Fruit fly (Drosophila melanogaster) whole organism, embryonic: ENCODE results near the gene CG13928.

Experiments
- Aef1 ChIP-seq: fragments of 200-800 bp; sonication (Bioruptor generic); IDR thresholded peaks from 3 replicates; pipeline ENCODE4 v1.3.6; 2022; ENCODE audit warnings: missing biosample characterization, missing genetic modification characterization
- BEAF-32 ChIP-seq: fragments of 200-800 bp; sonication (Bioruptor generic); optimal IDR thresholded peaks from 3 replicates; lab custom pipeline; 2017; ENCODE audit warnings: missing biosample characterization, missing genetic modification characterization, mild to moderate bottlenecking, moderate library complexity, missing genetic modification reagents
- CG10321 ChIP-seq: fragments of 200-800 bp; sonication (Bioruptor generic); IDR thresholded peaks from 2 replicates; pipeline ENCODE4 v1.3.6; 2022; ENCODE audit warnings: missing biosample characterization, missing genetic modification characterization
- CG10366 ChIP-seq: fragments of 200-800 bp; sonication (Bioruptor generic); IDR thresholded peaks from 2 replicates; pipeline ENCODE4 v1.3.6; 2022; ENCODE audit warnings: missing biosample characterization, missing genetic modification characterization
- CG10654 ChIP-seq: fragments of 200-800 bp; sonication (Bioruptor generic); optimal IDR thresholded peaks from 2 replicates; lab custom pipeline; 2016; ENCODE audit warnings: missing biosample characterization, missing genetic modification characterization
- CG11723 ChIP-seq: fragments of 200-800 bp; sonication (Bioruptor generic); optimal IDR thresholded peaks from 2 replicates; lab custom pipeline; 2017; ENCODE audit warnings: missing biosample characterization, mild to moderate bottlenecking, missing genetic modification characterization
- CG13123 ChIP-seq: fragments of 200-800 bp; sonication (Bioruptor generic); optimal IDR thresholded peaks from 2 replicates; lab custom pipeline; 2016; ENCODE audit warnings: missing biosample characterization, missing genetic modification characterization
- CG15514 ChIP-seq: fragments of 200-800 bp; sonication (Bioruptor generic); optimal IDR thresholded peaks from 3 replicates; lab custom pipeline; 2017; ENCODE audit warnings: missing biosample characterization, missing genetic modification characterization, mild to moderate bottlenecking, moderate library complexity, missing genetic modification reagents
- CG1647 ChIP-seq: fragments of 200-800 bp; sonication (Bioruptor generic); optimal IDR thresholded peaks from 3 replicates; lab custom pipeline; 2016; ENCODE audit warnings: missing biosample characterization, missing genetic modification characterization
- CG1832 ChIP-seq: fragments of 200-800 bp; sonication (Bioruptor generic); optimal IDR thresholded peaks from 2 replicates; lab custom pipeline; 2017; ENCODE audit warnings: missing biosample characterization, mild to moderate bottlenecking, missing genetic modification characterization, inconsistent platforms
- CG30431 ChIP-seq: fragments of 200-800 bp; sonication (Bioruptor generic); optimal IDR thresholded peaks from 2 replicates; lab custom pipeline; 2017; ENCODE audit warnings: missing biosample characterization, missing genetic modification characterization
- CG3065 ChIP-seq: fragments of 200-800 bp; sonication (Bioruptor generic); optimal IDR thresholded peaks from 2 replicates; lab custom pipeline; 2016; ENCODE audit warnings: missing biosample characterization, missing genetic modification characterization
- CG3407 ChIP-seq: fragments of 200-800 bp; sonication (Bioruptor generic); optimal IDR thresholded peaks from 2 replicates; lab custom pipeline; 2018; ENCODE audit warnings: missing biosample characterization, mild to moderate bottlenecking, missing genetic modification characterization
- CG3838 ChIP-seq: fragments of 200-800 bp; sonication (Bioruptor generic); optimal IDR thresholded peaks from 3 replicates; lab custom pipeline; 2016; ENCODE audit warnings: missing biosample characterization, missing genetic modification characterization
- CG4328 ChIP-seq: fragments of 200-800 bp; sonication (Bioruptor generic); optimal IDR thresholded peaks from 3 replicates; lab custom pipeline; 2017; ENCODE audit warnings: missing biosample characterization, missing genetic modification reagents, missing genetic modification characterization
- CG4730 ChIP-seq: fragments of 200-800 bp; sonication (Bioruptor generic); IDR thresholded peaks from 2 replicates; pipeline ENCODE4 v1.3.6; 2022; ENCODE audit warnings: missing biosample characterization, missing genetic modification characterization
- CG5180 ChIP-seq: fragments of 200-800 bp; sonication (Bioruptor generic); optimal IDR thresholded peaks from 3 replicates; lab custom pipeline; 2017; ENCODE audit warnings: missing biosample characterization, missing genetic modification characterization, mild to moderate bottlenecking, moderate library complexity, missing genetic modification reagents
- CG7839 ChIP-seq: fragments of 200-800 bp; sonication (Bioruptor generic); optimal IDR thresholded peaks from 3 replicates; lab custom pipeline; 2018; ENCODE audit warnings: missing biosample characterization, mild to moderate bottlenecking, missing genetic modification characterization, moderate library complexity
- D ChIP-seq, 2 experiments: fragments of 200-800 bp in 1 of 2; fragments of >200 bp in 1 of 2; sonication (Bioruptor generic) in 1 of 2; optimal IDR thresholded peaks; 2 replicates in 1 of 2; 3 replicates in 1 of 2; lab custom pipeline; 2017; ENCODE audit warnings: mild to moderate bottlenecking in 1 of 2, missing biosample characterization in 1 of 2, missing genetic modification characterization in 1 of 2, missing genetic modification reagents in 1 of 2
- Dll ChIP-seq: fragments of 200-800 bp; sonication (Bioruptor generic); IDR thresholded peaks from 4 replicates; pipeline ENCODE4 v1.3.6; 2022; ENCODE audit warnings: missing biosample characterization, missing genetic modification characterization; ENCODE audit not compliant: partially characterized antibody
- Eip74EF ChIP-seq, 2 experiments: fragments of 200-800 bp in 1 of 2; fragments of >200 bp in 1 of 2; sonication (Bioruptor generic) in 1 of 2; optimal IDR thresholded peaks; 2 replicates each; lab custom pipeline; 2017 to 2019; ENCODE audit warnings: missing biosample characterization in 2 of 2, missing genetic modification characterization in 2 of 2, mild to moderate bottlenecking in 1 of 2, moderate library complexity in 1 of 2
- Ets65A ChIP-seq: fragments of 200-800 bp; sonication (Bioruptor generic); peaks from one replicate; lab custom pipeline; 2016; ENCODE audit warnings: missing biosample characterization, missing genetic modification characterization
- Hr3 ChIP-seq: fragments of 200-800 bp; sonication (Bioruptor generic); optimal IDR thresholded peaks from 3 replicates; lab custom pipeline; 2016; ENCODE audit warnings: missing biosample characterization, missing genetic modification characterization
- MBD-R2 ChIP-seq: fragments of 200-800 bp; sonication (Bioruptor generic); IDR thresholded peaks from 2 replicates; pipeline ENCODE4 v1.3.6; 2022; ENCODE audit warnings: missing biosample characterization, missing genetic modification characterization
- Med ChIP-seq: fragments of 200-800 bp; sonication (Bioruptor generic); peaks from one replicate; lab custom pipeline; 2016; ENCODE audit warnings: missing biosample characterization, missing genetic modification characterization, mild to moderate bottlenecking, inconsistent platforms, moderate library complexity
- Mes4 ChIP-seq: fragments of 200-800 bp; sonication (Bioruptor generic); optimal IDR thresholded peaks from 2 replicates; lab custom pipeline; 2016; ENCODE audit warnings: missing biosample characterization, missing genetic modification characterization
- Mrtf ChIP-seq: fragments of 200-800 bp; sonication (Bioruptor generic); IDR thresholded peaks from 3 replicates; pipeline ENCODE4 v1.3.6; 2022; ENCODE audit warnings: missing biosample characterization, missing genetic modification characterization
- NFAT ChIP-seq: fragments of 200-800 bp; sonication (Bioruptor generic); IDR thresholded peaks from 2 replicates; pipeline ENCODE4 v1.3.6; 2022; ENCODE audit warnings: missing biosample characterization, missing genetic modification characterization
- NK7.1 ChIP-seq: fragments of 200-800 bp; sonication (Bioruptor generic); optimal IDR thresholded peaks from 3 replicates; lab custom pipeline; 2016; ENCODE audit warnings: missing biosample characterization, missing genetic modification characterization
- Oaz ChIP-seq: fragments of 200-800 bp; sonication (Bioruptor generic); IDR thresholded peaks from 2 replicates; pipeline ENCODE4 v1.3.6; 2022; ENCODE audit warnings: missing biosample characterization, missing genetic modification characterization
- Stat92E ChIP-seq, 3 experiments: fragments of >200 bp in 2 of 3; fragments of 200-800 bp in 1 of 3; sonication (Bioruptor generic) in 1 of 3; optimal IDR thresholded peaks; 2 replicates each; lab custom pipeline; 2017 to 2019; ENCODE audit warnings: missing biosample characterization in 3 of 3, missing genetic modification characterization in 3 of 3, mild to moderate bottlenecking in 1 of 3, moderate library complexity in 1 of 3
- al ChIP-seq: fragments of 200-800 bp; sonication (Bioruptor generic); IDR thresholded peaks from 2 replicates; pipeline ENCODE4 v1.3.6; 2022; ENCODE audit warnings: missing biosample characterization, missing genetic modification characterization
- ash1 ChIP-seq: fragments of 200-800 bp; sonication (Bioruptor generic); optimal IDR thresholded peaks from 2 replicates; lab custom pipeline; 2018; ENCODE audit warnings: missing biosample characterization, mild to moderate bottlenecking, missing genetic modification characterization
- ato ChIP-seq: fragments of 200-800 bp; sonication (Bioruptor generic); IDR thresholded peaks from 2 replicates; pipeline ENCODE4 v1.3.6; 2022; ENCODE audit warnings: missing biosample characterization, missing genetic modification characterization; ENCODE audit not compliant: partially characterized antibody
- br ChIP-seq: fragments of >200 bp; optimal IDR thresholded peaks from 2 replicates; lab custom pipeline; 2017
- bsh ChIP-seq, 2 experiments: fragments of 200-800 bp; sonication (Bioruptor generic); optimal IDR thresholded peaks; 2 replicates each; lab custom pipeline; 2017 to 2018; ENCODE audit warnings: mild to moderate bottlenecking in 2 of 2, missing biosample characterization in 2 of 2, missing genetic modification characterization in 2 of 2, moderate library complexity in 1 of 2
- chif ChIP-seq, 2 experiments: fragments of 200-800 bp; sonication (Bioruptor generic); optimal IDR thresholded peaks; 3 replicates each; lab custom pipeline; 2016; ENCODE audit warnings: missing biosample characterization in 2 of 2, missing genetic modification characterization in 2 of 2
- chm ChIP-seq: fragments of 200-800 bp; sonication (Bioruptor generic); IDR thresholded peaks from 2 replicates; pipeline ENCODE4 v1.3.6; 2022; ENCODE audit warnings: missing biosample characterization, missing genetic modification characterization
- ci ChIP-seq: fragments of 200-800 bp; sonication (Bioruptor generic); IDR thresholded peaks from 3 replicates; pipeline ENCODE4 v1.3.6; 2022; ENCODE audit warnings: missing biosample characterization, missing genetic modification characterization
- dmrt11E ChIP-seq: fragments of 200-800 bp; sonication (Bioruptor generic); optimal IDR thresholded peaks from 3 replicates; lab custom pipeline; 2018; ENCODE audit warnings: missing biosample characterization, mild to moderate bottlenecking, missing genetic modification characterization, moderate library complexity
- eyg ChIP-seq: fragments of 200-800 bp; sonication (Bioruptor generic); optimal IDR thresholded peaks from 3 replicates; lab custom pipeline; 2016; ENCODE audit warnings: missing biosample characterization, missing genetic modification characterization
- lab ChIP-seq: fragments of 200-800 bp; sonication (Bioruptor generic); optimal IDR thresholded peaks from 3 replicates; lab custom pipeline; 2017; ENCODE audit warnings: missing biosample characterization, missing genetic modification characterization, mild to moderate bottlenecking, moderate library complexity, missing genetic modification reagents
- nerfin-1 ChIP-seq: fragments of 200-800 bp; sonication (Bioruptor generic); optimal IDR thresholded peaks from 3 replicates; lab custom pipeline; 2019; ENCODE audit warnings: missing biosample characterization, mild to moderate bottlenecking, missing genetic modification characterization, moderate library complexity
- prd ChIP-seq, 3 experiments: fragments of >200 bp in 2 of 3; fragments of 200-800 bp in 1 of 3; sonication (Bioruptor generic) in 1 of 3; optimal IDR thresholded peaks in 2 of 3; IDR thresholded peaks in 1 of 3; 2 replicates in 2 of 3; 3 replicates in 1 of 3; pipeline versions ENCODE4 v1.3.6 to Lab custom; 2017 to 2022; ENCODE audit warnings: missing biosample characterization in 1 of 3, missing genetic modification characterization in 1 of 3
- pros ChIP-seq: fragments of 200-800 bp; sonication (Bioruptor generic); optimal IDR thresholded peaks from 3 replicates; lab custom pipeline; 2019; ENCODE audit warnings: missing biosample characterization, mild to moderate bottlenecking, missing genetic modification characterization, moderate library complexity
- sc ChIP-seq, 3 experiments: fragments of >200 bp in 2 of 3; fragments of 200-800 bp in 1 of 3; sonication (Bioruptor generic) in 1 of 3; optimal IDR thresholded peaks; 2 replicates in 2 of 3; 3 replicates in 1 of 3; lab custom pipeline; 2017; ENCODE audit warnings: mild to moderate bottlenecking in 1 of 3, missing biosample characterization in 1 of 3, missing genetic modification characterization in 1 of 3, missing genetic modification reagents in 1 of 3
- usp ChIP-seq: fragments of >200 bp; optimal IDR thresholded peaks from 2 replicates; lab custom pipeline; 2017; ENCODE audit warnings: missing biosample characterization, missing genetic modification characterization
- vfl ChIP-seq: fragments of 200-800 bp; sonication (Bioruptor generic); optimal IDR thresholded peaks from 2 replicates; lab custom pipeline; 2016; ENCODE audit warnings: missing biosample characterization, missing genetic modification characterization

The CG13928 gene

DNA sequence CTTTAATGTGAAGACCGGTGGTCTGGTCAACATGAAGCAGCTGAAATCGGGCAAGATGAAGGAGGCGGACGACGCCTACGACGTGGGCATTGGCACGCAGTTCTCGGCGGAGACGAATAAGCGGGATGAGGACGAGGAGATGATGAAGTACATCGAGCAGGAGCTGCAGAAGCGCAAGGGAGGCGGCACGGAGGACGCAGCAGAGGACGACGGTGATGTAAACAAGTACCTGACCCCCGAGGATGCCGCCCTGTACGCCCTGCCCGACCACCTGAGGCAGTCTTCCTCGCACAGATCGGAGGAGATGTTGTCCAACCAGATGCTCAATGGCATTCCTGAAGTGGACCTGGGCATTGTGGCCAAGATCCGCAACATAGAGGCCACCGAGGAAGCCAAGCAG, 37.4 kb upstream of the CG13928 start:
- TF ChIP-seq chm (GFP tag; lab: Robert Waterston, UW) (0 out of 2 replicates have a peak, but pooled peaks have one; percentile 37), CG1647 (GFP tag; lab: Kevin White, UChicago) (no peak), CG15514 (GFP tag; lab: Kevin White, UChicago) (no peak), ash1 (GFP tag; lab: Kevin White, UChicago) (no peak), Hr3 (no peak), CG4730 (GFP tag; lab: Robert Waterston, UW) (no peak), Ets65A (GFP tag; lab: Kevin White, UChicago) (peak; percentile 91), CG1832 (GFP tag; lab: Kevin White, UChicago) (peak; percentile 4), Med (GFP tag; lab: Kevin White, UChicago) (peak; percentile 73), vfl (GFP tag; lab: Kevin White, UChicago) (no peak), CG5180 (GFP tag; lab: Kevin White, UChicago) (no peak)
- TF ChIP-seq, all 482 proteins: peak for 4

DNA sequence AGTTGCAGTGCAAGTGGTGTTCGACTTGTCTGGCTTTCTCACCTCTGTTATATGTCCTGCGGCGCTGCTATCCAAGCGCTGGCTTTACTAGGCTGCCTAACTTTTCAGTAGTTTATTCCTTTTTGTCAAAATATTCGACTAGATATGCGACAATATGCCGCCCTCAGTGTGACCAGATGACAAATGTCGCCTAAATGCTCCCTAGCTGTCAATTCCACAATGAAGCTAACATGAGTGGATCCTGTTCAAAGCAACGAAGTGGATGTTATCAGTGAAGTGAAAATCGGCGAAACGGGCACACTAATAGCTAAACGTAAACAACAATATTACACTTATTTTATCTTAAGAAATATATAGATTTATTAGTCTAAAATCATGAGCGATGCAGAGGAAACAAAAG, 36.7 kb upstream of the CG13928 start, which contains the start of the genes Srrm234 and CG7974:
Gene Srrm234 (minus strand): TSS at position 189 of the 400 bp plus-strand sequence.
Gene CG7974 (plus strand): TSS at position 263 of the 400 bp plus-strand sequence.
- TF ChIP-seq D (optimal IDR thresholded peaks at IDR 0.05; lab: Kevin White, UChicago), result no peak
- TF ChIP-seq D (GFP tag; optimal IDR thresholded peaks at IDR 0.05; lab: Kevin White, UChicago), result no peak
- no peak for TF ChIP-seq CG11723
- TF ChIP-seq CG3065 (GFP tag; lab: Kevin White, UChicago), result no peak
- TF ChIP-seq usp (GFP tag; lab: Kevin White, UChicago), result no peak
- no peak for TF ChIP-seq CG3838 (GFP tag; lab: Kevin White, UChicago)
- TF ChIP-seq NFAT (GFP tag; lab: Robert Waterston, UW), result no peak
- no peak for TF ChIP-seq br
- no peak for TF ChIP-seq al (GFP tag; lab: Robert Waterston, UW)
- TF ChIP-seq Dll, result no peak
- no peak for TF ChIP-seq Stat92E (GFP tag; optimal IDR thresholded peaks at IDR 0.05; lab: Kevin White, UChicago)
- TF ChIP-seq CG4328, result no peak
- TF ChIP-seq lab, result no peak
- TF ChIP-seq Mes4 (GFP tag; lab: Kevin White, UChicago), result no peak
- TF ChIP-seq Aef1 (GFP tag; lab: Robert Waterston, UW), result no peak
- no peak for TF ChIP-seq Mrtf (GFP tag; lab: Robert Waterston, UW)
- no peak for TF ChIP-seq eyg
- TF ChIP-seq Eip74EF (GFP tag; optimal IDR thresholded peaks at IDR 0.05; lab: Kevin White, UChicago), result no peak
- TF ChIP-seq pros, result no peak
- no peak for TF ChIP-seq chif (GFP tag; optimal IDR thresholded peaks at IDR 0.05; lab: Kevin White, UChicago)
- TF ChIP-seq BEAF-32 (GFP tag; lab: Kevin White, UChicago), result peak; percentile 18
- no peak for TF ChIP-seq CG30431 (GFP tag; lab: Kevin White, UChicago)
- no peak for TF ChIP-seq CG7839 (tag; lab: Kevin White, UChicago)
- no peak for TF ChIP-seq CG3407 (GFP tag; lab: Kevin White, UChicago)
- no peak for TF ChIP-seq CG10654 (GFP tag; lab: Kevin White, UChicago)
- TF ChIP-seq prd (optimal IDR thresholded peaks at IDR 0.05; lab: Kevin White, UChicago), result no peak
- TF ChIP-seq prd (GFP tag; IDR thresholded peaks at IDR 0.05; lab: Robert Waterston, UW), result no peak
- no peak for TF ChIP-seq bsh (GFP tag; optimal IDR thresholded peaks at IDR 0.05; lab: Kevin White, UChicago)
- TF ChIP-seq dmrt11E (tag; lab: Kevin White, UChicago), result no peak
- no peak for TF ChIP-seq ato (GFP tag; lab: Robert Waterston, UW)
- no peak for TF ChIP-seq CG10366
- TF ChIP-seq nerfin-1 (tag; lab: Kevin White, UChicago), result no peak
- no peak for TF ChIP-seq sc (optimal IDR thresholded peaks at IDR 0.05; lab: Kevin White, UChicago)
- no peak for TF ChIP-seq sc (GFP tag; optimal IDR thresholded peaks at IDR 0.05; lab: Kevin White, UChicago)
- no peak for TF ChIP-seq CG10321 (GFP tag; lab: Robert Waterston, UW)
- TF ChIP-seq Oaz (GFP tag; lab: Robert Waterston, UW), result no peak
- TF ChIP-seq CG13123 (GFP tag; lab: Kevin White, UChicago), result no peak
- TF ChIP-seq ci (GFP tag; lab: Robert Waterston, UW), result no peak
- peak; percentile 93 for TF ChIP-seq MBD-R2 (GFP tag; lab: Robert Waterston, UW)
- TF ChIP-seq NK7.1, result no peak
